Fruit fly (Drosophila melanogaster) whole organism, embryonic: ENCODE results near the gene Dph5.

ENCODE experiments used
- Ada2b ChIP-seq: fragments of 200-800 bp; sonication (Bioruptor generic); IDR thresholded peaks from 2 replicates; pipeline ENCODE4 v1.3.6; 2022; ENCODE audit warnings: missing biosample characterization, missing genetic modification characterization
- Antp ChIP-seq: fragments of 200-800 bp; sonication (Bioruptor generic); optimal IDR thresholded peaks from 3 replicates; lab custom pipeline; 2016; ENCODE audit warnings: missing biosample characterization, missing genetic modification characterization
- Atf3 ChIP-seq: fragments of 200-800 bp; sonication (Bioruptor generic); optimal IDR thresholded peaks from 3 replicates; lab custom pipeline; 2016; ENCODE audit warnings: missing biosample characterization, missing genetic modification characterization
- B-H2 ChIP-seq: fragments of 200-800 bp; sonication (Bioruptor generic); optimal IDR thresholded peaks from 2 replicates; lab custom pipeline; 2018; ENCODE audit warnings: missing biosample characterization, mild to moderate bottlenecking, missing genetic modification characterization
- CG10321 ChIP-seq: fragments of 200-800 bp; sonication (Bioruptor generic); IDR thresholded peaks from 2 replicates; pipeline ENCODE4 v1.3.6; 2022; ENCODE audit warnings: missing biosample characterization, missing genetic modification characterization
- CG10366 ChIP-seq: fragments of 200-800 bp; sonication (Bioruptor generic); IDR thresholded peaks from 2 replicates; pipeline ENCODE4 v1.3.6; 2022; ENCODE audit warnings: missing biosample characterization, missing genetic modification characterization
- CG10543 ChIP-seq: fragments of 200-800 bp; sonication (Bioruptor generic); optimal IDR thresholded peaks from 3 replicates; lab custom pipeline; 2017; ENCODE audit warnings: missing biosample characterization, mild to moderate bottlenecking, missing genetic modification characterization, moderate library complexity
- CG12104 ChIP-seq: fragments of 200-800 bp; sonication (Bioruptor generic); optimal IDR thresholded peaks from 3 replicates; lab custom pipeline; 2016; ENCODE audit warnings: missing biosample characterization, missing genetic modification characterization
- CG12219 ChIP-seq: fragments of 200-800 bp; sonication (Bioruptor generic); optimal IDR thresholded peaks from 3 replicates; lab custom pipeline; 2018; ENCODE audit warnings: missing biosample characterization, mild to moderate bottlenecking, missing genetic modification characterization
- CG15269 ChIP-seq: fragments of 200-800 bp; sonication (Bioruptor generic); optimal IDR thresholded peaks from 2 replicates; lab custom pipeline; 2018; ENCODE audit warnings: missing biosample characterization, mild to moderate bottlenecking, missing genetic modification characterization, moderate library complexity
- CG18619 ChIP-seq: fragments of 200-800 bp; sonication (Bioruptor generic); optimal IDR thresholded peaks from 3 replicates; lab custom pipeline; 2017; ENCODE audit warnings: missing biosample characterization, mild to moderate bottlenecking, missing genetic modification characterization
- CG3281 ChIP-seq: fragments of 200-800 bp; sonication (Bioruptor generic); optimal IDR thresholded peaks from 3 replicates; lab custom pipeline; 2017; ENCODE audit warnings: missing biosample characterization, mild to moderate bottlenecking, missing genetic modification characterization
- CG34224 ChIP-seq: fragments of 200-800 bp; sonication (Bioruptor generic); IDR thresholded peaks from 3 replicates; pipeline ENCODE4 v1.3.6; 2022; ENCODE audit warnings: missing biosample characterization, missing genetic modification characterization; ENCODE audit not compliant: partially characterized antibody
- CG3726 ChIP-seq: fragments of 200-800 bp; sonication (Bioruptor generic); IDR thresholded peaks from 3 replicates; pipeline ENCODE4, ENCODE4 v1.3.6; 2022; ENCODE audit warnings: missing biosample characterization, missing genetic modification characterization
- CG4854 ChIP-seq: fragments of 200-800 bp; sonication (Bioruptor generic); optimal IDR thresholded peaks from 2 replicates; lab custom pipeline; 2016; ENCODE audit warnings: missing biosample characterization, missing genetic modification characterization, inconsistent platforms
- CG6683 ChIP-seq: fragments of 200-800 bp; sonication (Bioruptor generic); optimal IDR thresholded peaks from 2 replicates; lab custom pipeline; 2017; ENCODE audit warnings: missing biosample characterization, mild to moderate bottlenecking, missing genetic modification characterization, missing genetic modification reagents
- CG6854 ChIP-seq: fragments of 200-800 bp; sonication (Bioruptor generic); optimal IDR thresholded peaks from 3 replicates; lab custom pipeline; 2017; ENCODE audit warnings: missing biosample characterization, mild to moderate bottlenecking, missing genetic modification characterization
- CG7786 ChIP-seq: fragments of 200-800 bp; sonication (Bioruptor generic); optimal IDR thresholded peaks from 2 replicates; lab custom pipeline; 2016; ENCODE audit warnings: missing biosample characterization, missing genetic modification characterization
- CG7928 ChIP-seq: fragments of 200-800 bp; sonication (Bioruptor generic); optimal IDR thresholded peaks from 2 replicates; lab custom pipeline; 2017; ENCODE audit warnings: missing biosample characterization, mild to moderate bottlenecking, missing genetic modification characterization
- CoRest ChIP-seq: fragments of 200-800 bp; sonication (Bioruptor generic); optimal IDR thresholded peaks from 3 replicates; lab custom pipeline; 2018; ENCODE audit warnings: missing biosample characterization, mild to moderate bottlenecking, missing genetic modification characterization, moderate library complexity
- Dad ChIP-seq: fragments of 200-800 bp; sonication (Bioruptor generic); optimal IDR thresholded peaks from 3 replicates; lab custom pipeline; 2016; ENCODE audit warnings: missing biosample characterization, missing genetic modification characterization
- E2f2 ChIP-seq: fragments of 200-800 bp; sonication (Bioruptor generic); IDR thresholded peaks from 2 replicates; pipeline ENCODE4 v1.3.6; 2022; ENCODE audit warnings: missing biosample characterization, missing genetic modification characterization
- Fer1 ChIP-seq: fragments of 200-800 bp; sonication (Bioruptor generic); optimal IDR thresholded peaks from 2 replicates; lab custom pipeline; 2017; ENCODE audit warnings: missing biosample characterization, mild to moderate bottlenecking, missing genetic modification characterization
- GATAe ChIP-seq: fragments of 200-800 bp; sonication (Bioruptor generic); conservative IDR thresholded peaks from 2 replicates; pipeline ENCODE4 v1.3.6; 2022; ENCODE audit warnings: missing biosample characterization, missing genetic modification characterization
- Gug ChIP-seq: fragments of 200-800 bp; sonication (Bioruptor generic); IDR thresholded peaks from 4 replicates; pipeline ENCODE4 v1.3.6; 2022; ENCODE audit warnings: missing biosample characterization, missing genetic modification characterization
- HLH54F ChIP-seq: fragments of 200-800 bp; sonication (Bioruptor generic); optimal IDR thresholded peaks from 3 replicates; lab custom pipeline; 2016; ENCODE audit warnings: missing biosample characterization, missing genetic modification characterization
- HmgD ChIP-seq: fragments of 200-800 bp; sonication (Bioruptor generic); optimal IDR thresholded peaks from 3 replicates; lab custom pipeline; 2016; ENCODE audit warnings: missing biosample characterization, missing genetic modification characterization
- Meics ChIP-seq: fragments of 200-800 bp; sonication (Bioruptor generic); optimal IDR thresholded peaks from 2 replicates; lab custom pipeline; 2017; ENCODE audit warnings: missing biosample characterization, mild to moderate bottlenecking, missing genetic modification characterization
- Ravus ChIP-seq: fragments of 200-800 bp; sonication (Bioruptor generic); IDR thresholded peaks from 2 replicates; pipeline ENCODE4 v1.3.6; 2022; ENCODE audit warnings: missing biosample characterization, missing genetic modification characterization
- Tbp ChIP-seq: fragments of >200 bp; optimal IDR thresholded peaks from 2 replicates; lab custom pipeline; 2018; ENCODE audit warnings: missing biosample characterization, missing genetic modification characterization
- ap ChIP-seq: fragments of 200-800 bp; sonication (Bioruptor generic); IDR thresholded peaks from 2 replicates; pipeline ENCODE4 v1.3.6; 2022; ENCODE audit warnings: missing biosample characterization, missing genetic modification characterization
- bab2 ChIP-seq: fragments of 200-800 bp; sonication (Bioruptor generic); optimal IDR thresholded peaks from 2 replicates; lab custom pipeline; 2016; ENCODE audit warnings: missing biosample characterization, missing genetic modification characterization
- bowl ChIP-seq: fragments of 200-800 bp; sonication (Bioruptor generic); IDR thresholded peaks from 2 replicates; pipeline ENCODE4 v1.3.6; 2022; ENCODE audit warnings: missing biosample characterization, missing genetic modification characterization
- chif ChIP-seq, 2 experiments: fragments of 200-800 bp; sonication (Bioruptor generic); optimal IDR thresholded peaks; 3 replicates each; lab custom pipeline; 2016; ENCODE audit warnings: missing biosample characterization in 2 of 2, missing genetic modification characterization in 2 of 2
- fu2 ChIP-seq: fragments of 200-800 bp; sonication (Bioruptor generic); optimal IDR thresholded peaks from 2 replicates; lab custom pipeline; 2016; ENCODE audit warnings: missing biosample characterization, missing genetic modification characterization
- gcm ChIP-seq: fragments of 200-800 bp; sonication (Bioruptor generic); optimal IDR thresholded peaks from 2 replicates; lab custom pipeline; 2019; ENCODE audit warnings: missing biosample characterization, mild to moderate bottlenecking, missing genetic modification characterization, moderate library complexity
- gsb-n ChIP-seq: fragments of 200-800 bp; sonication (Bioruptor generic); optimal IDR thresholded peaks from 3 replicates; lab custom pipeline; 2018; ENCODE audit warnings: missing biosample characterization, mild to moderate bottlenecking, missing genetic modification characterization
- hb ChIP-seq: fragments of 200-800 bp; sonication (Bioruptor generic); IDR thresholded peaks from 3 replicates; pipeline ENCODE4 v1.3.6; 2022; ENCODE audit warnings: missing biosample characterization, missing genetic modification characterization; ENCODE audit not compliant: partially characterized antibody
- insv ChIP-seq, 2 experiments: fragments of 200-800 bp; sonication (Bioruptor generic); optimal IDR thresholded peaks; 3 replicates each; lab custom pipeline; 2016 to 2018; ENCODE audit warnings: missing biosample characterization in 2 of 2, missing genetic modification characterization in 2 of 2
- nerfin-2 ChIP-seq: fragments of 200-800 bp; sonication (Bioruptor generic); IDR thresholded peaks from 2 replicates; pipeline ENCODE4 v1.3.6; 2022; ENCODE audit warnings: missing biosample characterization, missing genetic modification characterization; ENCODE audit not compliant: partially characterized antibody
- onecut ChIP-seq: fragments of 200-800 bp; sonication (Bioruptor generic); IDR thresholded peaks from 2 replicates; pipeline ENCODE4 v1.3.6; 2022; ENCODE audit warnings: missing biosample characterization, missing genetic modification characterization
- pan ChIP-seq, 4 experiments: fragments of >200 bp in 3 of 4; fragments of 200-800 bp in 1 of 4; sonication (Bioruptor generic) in 1 of 4; optimal IDR thresholded peaks in 3 of 4; IDR thresholded peaks in 1 of 4; 2 replicates each; pipeline versions ENCODE4 v1.3.6 to Lab custom; 2017 to 2022; ENCODE audit warnings: missing biosample characterization in 2 of 4, missing genetic modification characterization in 2 of 4, mixed read lengths in 1 of 4
- pfk ChIP-seq: fragments of 200-800 bp; sonication (Bioruptor generic); optimal IDR thresholded peaks from 2 replicates; lab custom pipeline; 2018; ENCODE audit warnings: missing biosample characterization, mild to moderate bottlenecking, missing genetic modification characterization, moderate library complexity
- pita ChIP-seq: fragments of 200-800 bp; sonication (Bioruptor generic); optimal IDR thresholded peaks from 2 replicates; lab custom pipeline; 2017; ENCODE audit warnings: missing biosample characterization, mild to moderate bottlenecking, missing genetic modification characterization
- sim ChIP-seq: fragments of 200-800 bp; sonication (Bioruptor generic); IDR thresholded peaks from 2 replicates; pipeline ENCODE4 v1.3.6; 2022; ENCODE audit warnings: missing biosample characterization, missing genetic modification characterization
- slbo ChIP-seq: fragments of 200-800 bp; sonication (Bioruptor generic); IDR thresholded peaks from 2 replicates; pipeline ENCODE4 v1.3.6; 2022; ENCODE audit warnings: missing biosample characterization, missing genetic modification characterization
- sna ChIP-seq: fragments of 200-800 bp; sonication (Bioruptor generic); IDR thresholded peaks from 2 replicates; pipeline ENCODE4 v1.3.6; 2022; ENCODE audit warnings: missing biosample characterization, missing genetic modification characterization; ENCODE audit not compliant: partially characterized antibody
- so ChIP-seq: fragments of 200-800 bp; sonication (Bioruptor generic); IDR thresholded peaks from 3 replicates; pipeline ENCODE4 v1.3.6; 2022; ENCODE audit warnings: missing biosample characterization, missing genetic modification characterization
- sug ChIP-seq: fragments of 200-800 bp; optimal IDR thresholded peaks from 2 replicates; lab custom pipeline; 2019; ENCODE audit warnings: missing biosample characterization, mild to moderate bottlenecking, missing genetic modification characterization, moderate library complexity
- zen ChIP-seq: fragments of 200-800 bp; sonication (Bioruptor generic); optimal IDR thresholded peaks from 3 replicates; lab custom pipeline; 2018; ENCODE audit warnings: missing biosample characterization, mild to moderate bottlenecking, missing genetic modification characterization, moderate library complexity

The Dph5 gene

dm6 chr3R:22625514-22626333 is 42.7 kb upstream of the Dph5 start (continued):
- TF ChIP-seq Atf3 (GFP tag; lab: Kevin White, UChicago) (no peak), B-H2 (GFP tag; lab: Kevin White, UChicago) (no peak), Fer1 (GFP tag; lab: Kevin White, UChicago) (no peak), nerfin-2 (GFP tag; lab: Robert Waterston, UW) (no peak), pfk (GFP tag; lab: Kevin White, UChicago) (no peak), CG18619 (GFP tag; lab: Kevin White, UChicago) (peak; percentile 41), pita (GFP tag; lab: Kevin White, UChicago) (no peak), onecut (GFP tag; lab: Robert Waterston, UW) (no peak), bowl (no peak), CG4854 (GFP tag; lab: Kevin White, UChicago) (no peak), sna (GFP tag; lab: Robert Waterston, UW) (no peak), CG34224 (GFP tag; lab: Robert Waterston, UW) (no peak), ap (GFP tag; lab: Robert Waterston, UW) (no peak), Ravus (GFP tag; lab: Robert Waterston, UW) (no peak), so (GFP tag; lab: Robert Waterston, UW) (no peak), fu2 (no peak), CG10366 (GFP tag; lab: Robert Waterston, UW) (no peak), sug (tag; lab: Kevin White, UChicago) (no peak), CG10321 (GFP tag; lab: Robert Waterston, UW) (no peak), chif (GFP tag; optimal IDR thresholded peaks at IDR 0.05; lab: Kevin White, UChicago) (no peak), GATAe (no peak), CG6854 (GFP tag; lab: Kevin White, UChicago) (no peak), gcm (GFP tag; lab: Kevin White, UChicago) (peak; percentile 38), Gug (no peak), Tbp (GFP tag; lab: Kevin White, UChicago) (no peak), hb (no peak), slbo (GFP tag; lab: Robert Waterston, UW) (no peak), CG7786 (GFP tag; lab: Kevin White, UChicago) (no peak), CG12104 (GFP tag; lab: Kevin White, UChicago) (peak; percentile 17), CG3281 (GFP tag; lab: Kevin White, UChicago) (peak; percentile 25), CG3726 (no peak), HmgD (GFP tag; lab: Kevin White, UChicago) (no peak), Ada2b (GFP tag; lab: Robert Waterston, UW) (peak; percentile 20; the same call in 1 of the 2 replicates), Antp (GFP tag; lab: Kevin White, UChicago) (no peak), CoRest (tag; lab: Kevin White, UChicago) (peak; percentile 32), Meics (GFP tag; lab: Kevin White, UChicago) (peak; percentile 52), CG15269 (tag; lab: Kevin White, UChicago) (no peak), pan (optimal IDR thresholded peaks at IDR 0.05; lab: Kevin White, UChicago) (no peak), pan (GFP tag; optimal IDR thresholded peaks at IDR 0.05 in 1 of 2, IDR thresholded peaks at IDR 0.05 in 1 of 2) (no peak), insv (GFP tag; optimal IDR thresholded peaks at IDR 0.05; lab: Kevin White, UChicago) (no peak), HLH54F (GFP tag; lab: Kevin White, UChicago) (no peak), CG12219 (no peak), E2f2 (GFP tag; lab: Robert Waterston, UW) (no peak), CG10543 (GFP tag; lab: Kevin White, UChicago) (no peak), gsb-n (tag; lab: Kevin White, UChicago) (peak; percentile 5), zen (tag; lab: Kevin White, UChicago) (no peak), CG7928 (GFP tag; lab: Kevin White, UChicago) (no peak), sim (GFP tag; lab: Robert Waterston, UW) (no peak), bab2 (GFP tag; lab: Kevin White, UChicago) (no peak), CG6683 (GFP tag; lab: Kevin White, UChicago) (no peak), Dad (GFP tag; lab: Kevin White, UChicago) (no peak)
